Worm (Caenorhabditis elegans) whole organism, late embryonic: ENCODE measurements around the gene C07E3.4.

Source experiments
- ama-1 ChIP-seq: fragments of 150-350 bp; optimal IDR thresholded peaks from 2 replicates; lab custom pipeline; 2014
- ceh-19 ChIP-seq: fragments of 200-800 bp; sonication (Bioruptor generic); optimal IDR thresholded peaks from 2 replicates; lab custom pipeline; 2018; ENCODE audit warnings: mild to moderate bottlenecking, missing genetic modification characterization, missing compliant biosample characterization
- ceh-34 ChIP-seq: sonication (generic microtip); optimal IDR thresholded peaks from 2 replicates; lab custom pipeline; 2016; ENCODE audit warnings: mild to moderate bottlenecking, missing genetic modification characterization, missing compliant biosample characterization
- ets-4 ChIP-seq: sonication (generic microtip); optimal IDR thresholded peaks from 2 replicates; lab custom pipeline; 2016; ENCODE audit warnings: missing genetic modification characterization, missing compliant biosample characterization
- rnt-1 ChIP-seq: sonication (generic microtip); optimal IDR thresholded peaks from 2 replicates; lab custom pipeline; 2016; ENCODE audit warnings: missing genetic modification characterization, missing compliant biosample characterization

ce11 chrII:10389776-10390175, 29.2 kb downstream of the C07E3.4 start:
- TF ChIP-seq rnt-1 (tag; lab: Kevin White, UChicago) (no peak), ceh-19 (GFP tag; lab: Kevin White, UChicago) (no peak), ama-1 (lab: Kevin White, UChicago) (no peak), ets-4 (no peak), ceh-34 (tag; lab: Kevin White, UChicago) (no peak)
